Worm (Caenorhabditis elegans) whole organism, young adult: ENCODE results near the gene T01H3.2.

Experiments
- Y95B8A.8 ChIP-seq: fragments of 200-800 bp; sonication (Bioruptor generic); IDR thresholded peaks from 2 replicates; pipeline ENCODE4 v1.3.6; 2022; ENCODE audit warnings: missing genetic modification reagents, missing genetic modification characterization, missing compliant biosample characterization
- egl-18 ChIP-seq: fragments of 200-800 bp; sonication (Bioruptor generic); IDR thresholded peaks from 2 replicates; pipeline ENCODE4 v1.3.6; 2022; ENCODE audit warnings: missing genetic modification reagents, missing genetic modification characterization, missing compliant biosample characterization
- lin-54 ChIP-seq: fragments of 200-800 bp; sonication (Bioruptor generic); optimal IDR thresholded peaks from 2 replicates; lab custom pipeline; 2018; ENCODE audit warnings: mild to moderate bottlenecking, missing genetic modification characterization, missing compliant biosample characterization
- snpc-1.1 ChIP-seq: sonication (generic microtip); optimal IDR thresholded peaks from 2 replicates; lab custom pipeline; 2017; ENCODE audit warnings: missing genetic modification characterization, mild to moderate bottlenecking, missing compliant biosample characterization, antibody characterized with exemption, moderate library complexity, missing genotype, missing genetic modification reagents; ENCODE audit not compliant: insufficient read depth
- snpc-4 ChIP-seq, 5 experiments: fragments of 150-350 bp in 1 of 5; sonication (generic microtip) in 4 of 5; optimal IDR thresholded peaks; 2 replicates each; lab custom pipeline; 2014 to 2018; ENCODE audit warnings: missing genetic modification characterization in 5 of 5, missing biosample characterization in 3 of 5, antibody characterized with exemption in 2 of 5, mild to moderate bottlenecking in 2 of 5, missing compliant biosample characterization in 2 of 5, missing genotype in 2 of 5, moderate library complexity in 2 of 5, missing genetic modification reagents in 1 of 5
- tbp1 ChIP-seq: fragments of 200-800 bp; sonication (Bioruptor generic); optimal IDR thresholded peaks from 2 replicates; lab custom pipeline; 2018; ENCODE audit warnings: mild to moderate bottlenecking, missing genetic modification characterization, missing compliant biosample characterization
- unc-62 ChIP-seq: fragments of 150-350 bp; optimal IDR thresholded peaks from 2 replicates; lab custom pipeline; 2014; ENCODE audit warnings: missing biosample characterization, missing genetic modification reagents, missing genetic modification characterization

ce11 chrII:7845571-7846236 is 32.1 kb downstream of the T01H3.2 start, which contains the start of gene T09A5.4:
- TF ChIP-seq unc-62 (GFP tag; lab: Kevin White, UChicago) (no peak), snpc-1.1 (tag; lab: Kevin White, UChicago) (no peak), egl-18 (GFP tag; lab: Robert Waterston, UW) (no peak), lin-54 (GFP tag; lab: Kevin White, UChicago) (no peak), Y95B8A.8 (GFP tag; lab: Robert Waterston, UW) (no peak), snpc-4 (GFP tag; optimal IDR thresholded peaks at IDR 0.05; lab: Kevin White, UChicago) (no peak), snpc-4 (tag; optimal IDR thresholded peaks at IDR 0.05; lab: Kevin White, UChicago) (no peak), tbp1 (no peak)
